Worm (Caenorhabditis elegans): ENCODE data around the gene ric-4.

- TF ChIP-seq unc-62 (GFP tag; optimal IDR thresholded peaks at IDR 0.05) = no peak
- TF ChIP-seq lin-39 (tag; optimal IDR thresholded peaks at IDR 0.05) = no peak
- TF ChIP-seq nhr-11 (tag; optimal IDR thresholded peaks at IDR 0.05) = no peak
- TF ChIP-seq aly-2 (tag; optimal IDR thresholded peaks at IDR 0.05) = no peak
Observed at ce11 chrV:10281374-10281773, 11.3 kb upstream of the ric-4 start, which contains the start of gene lys-2.

Data from whole organism, L1 larva.